Worm (Caenorhabditis elegans): ENCODE measurements around the gene rfc-1.

DNA sequence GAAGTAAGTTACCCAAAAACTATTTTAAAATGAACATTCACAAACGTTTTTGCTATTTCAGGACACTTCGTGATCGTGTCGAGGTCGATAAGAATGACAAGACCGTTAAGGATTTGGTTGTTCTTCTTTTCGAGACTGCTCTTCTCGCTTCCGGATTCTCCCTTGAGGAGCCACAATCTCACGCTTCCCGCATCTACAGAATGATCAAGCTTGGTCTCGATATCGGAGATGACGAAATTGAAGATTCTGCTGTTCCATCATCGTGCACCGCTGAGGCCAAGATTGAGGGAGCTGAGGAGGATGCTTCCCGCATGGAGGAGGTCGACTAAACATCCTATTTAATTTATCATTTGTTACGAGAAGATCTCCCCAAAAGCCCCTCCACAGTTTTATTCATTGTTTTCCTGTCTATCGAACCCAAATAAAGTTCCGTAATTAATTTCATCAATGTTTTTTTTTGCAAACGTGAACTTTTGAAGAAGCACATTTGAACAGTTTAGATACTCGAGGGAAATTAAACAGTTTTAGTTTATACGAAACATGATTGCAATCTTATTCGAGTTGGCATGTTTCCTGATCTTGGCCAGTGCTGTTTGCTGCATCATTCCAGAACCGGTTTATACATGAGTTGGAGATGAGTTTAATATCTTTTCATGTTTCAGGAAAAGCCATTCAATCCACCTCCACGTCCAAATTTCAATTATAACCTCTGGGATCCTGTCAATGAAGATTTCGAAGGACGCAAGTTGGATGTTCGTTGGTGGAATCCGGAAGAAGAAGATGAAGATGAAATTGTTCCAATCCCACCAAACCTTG, 42.5 kb upstream of the rfc-1 start, which contains the start of gene C47E8.11:
- no peak for TF ChIP-seq ztf-23 (GFP tag; IDR thresholded peaks at IDR 0.05)
- TF ChIP-seq ref-1 (GFP tag; conservative IDR thresholded peaks at IDR 0.05), result no peak
- TF ChIP-seq cog-1 (tag; optimal IDR thresholded peaks at IDR 0.05), result no peak
